Fruit fly (Drosophila melanogaster) whole organism, prepupa: ENCODE measurements around the gene Glut3.
A peak's percentile ranks its signal among the peaks of the same experiment; 100 is the strongest.

Source experiments
- CG10631 ChIP-seq: fragments of 200-800 bp; sonication (Bioruptor generic); optimal IDR thresholded peaks from 2 replicates; lab custom pipeline; 2016; ENCODE audit warnings: missing biosample characterization, missing genetic modification characterization
- CG10669 ChIP-seq: fragments of 200-800 bp; sonication (Bioruptor generic); optimal IDR thresholded peaks from 3 replicates; lab custom pipeline; 2018; ENCODE audit warnings: missing biosample characterization, mild to moderate bottlenecking, missing genetic modification characterization, moderate library complexity
- CG11294 ChIP-seq: fragments of 200-800 bp; sonication (Bioruptor generic); IDR thresholded peaks from 2 replicates; pipeline ENCODE4 v1.3.6; 2022; ENCODE audit warnings: missing biosample characterization, missing genetic modification characterization
- CG15336 ChIP-seq: fragments of 200-800 bp; sonication (Bioruptor generic); IDR thresholded peaks from 2 replicates; pipeline ENCODE4 v1.3.6; 2022; ENCODE audit warnings: missing biosample characterization, missing genetic modification characterization
- CG1621 ChIP-seq: fragments of 200-800 bp; sonication (Bioruptor generic); optimal IDR thresholded peaks from 3 replicates; lab custom pipeline; 2018; ENCODE audit warnings: missing biosample characterization, mild to moderate bottlenecking, missing genetic modification characterization
- CG16779 ChIP-seq: fragments of 200-800 bp; sonication (Bioruptor generic); optimal IDR thresholded peaks from 3 replicates; lab custom pipeline; 2017; ENCODE audit warnings: missing biosample characterization, mild to moderate bottlenecking, missing genetic modification characterization
- CG3032 ChIP-seq: fragments of 200-800 bp; optimal IDR thresholded peaks from 2 replicates; lab custom pipeline; 2019; ENCODE audit warnings: missing biosample characterization, mild to moderate bottlenecking, missing genetic modification characterization, moderate library complexity
- CG32006 ChIP-seq: fragments of 200-800 bp; sonication (Bioruptor generic); optimal IDR thresholded peaks from 3 replicates; lab custom pipeline; 2017; ENCODE audit warnings: missing biosample characterization, mild to moderate bottlenecking, missing genetic modification characterization
- CG34406 ChIP-seq: fragments of 200-800 bp; sonication (Bioruptor generic); optimal IDR thresholded peaks from 3 replicates; lab custom pipeline; 2016; ENCODE audit warnings: missing biosample characterization, missing genetic modification characterization
- CG3919 ChIP-seq: fragments of 200-800 bp; sonication (Bioruptor generic); optimal IDR thresholded peaks from 3 replicates; lab custom pipeline; 2016; ENCODE audit warnings: missing biosample characterization, missing genetic modification characterization
- CG4318 ChIP-seq: fragments of 200-800 bp; sonication (Bioruptor generic); optimal IDR thresholded peaks from 3 replicates; lab custom pipeline; 2017; ENCODE audit warnings: missing biosample characterization, mild to moderate bottlenecking, missing genetic modification characterization
- CG6163 ChIP-seq: fragments of 200-800 bp; sonication (Bioruptor generic); IDR thresholded peaks from 3 replicates; pipeline ENCODE4 v1.3.6; 2022; ENCODE audit warnings: missing biosample characterization, missing genetic modification characterization
- CG6276 ChIP-seq: fragments of 200-800 bp; sonication (Bioruptor generic); optimal IDR thresholded peaks from 2 replicates; lab custom pipeline; 2017; ENCODE audit warnings: missing biosample characterization, mild to moderate bottlenecking, missing genetic modification characterization
- CG6808 ChIP-seq: fragments of 200-800 bp; sonication (Bioruptor generic); optimal IDR thresholded peaks from 3 replicates; lab custom pipeline; 2017; ENCODE audit warnings: missing biosample characterization, missing genetic modification characterization, mild to moderate bottlenecking, moderate library complexity, missing genetic modification reagents
- CG6854 ChIP-seq: fragments of 200-800 bp; sonication (Bioruptor generic); optimal IDR thresholded peaks from 2 replicates; lab custom pipeline; 2017; ENCODE audit warnings: missing biosample characterization, mild to moderate bottlenecking, missing genetic modification characterization
- CG7368 ChIP-seq: fragments of 200-800 bp; sonication (Bioruptor generic); optimal IDR thresholded peaks from 3 replicates; lab custom pipeline; 2016; ENCODE audit warnings: missing biosample characterization, missing genetic modification characterization
- CG8319 ChIP-seq: fragments of 200-800 bp; sonication (Bioruptor generic); optimal IDR thresholded peaks from 3 replicates; lab custom pipeline; 2016; ENCODE audit warnings: missing biosample characterization, missing genetic modification characterization
- CG9139 ChIP-seq: fragments of 200-800 bp; sonication (Bioruptor generic); optimal IDR thresholded peaks from 3 replicates; lab custom pipeline; 2017; ENCODE audit warnings: missing biosample characterization, mild to moderate bottlenecking, missing genetic modification characterization
- Eip75B ChIP-seq: fragments of 200-800 bp; sonication (Bioruptor generic); optimal IDR thresholded peaks from 3 replicates; lab custom pipeline; 2016; ENCODE audit warnings: missing biosample characterization, missing genetic modification characterization
- Eip78C ChIP-seq: fragments of 200-800 bp; sonication (Bioruptor generic); peaks from one replicate; lab custom pipeline; 2016; ENCODE audit warnings: missing biosample characterization, missing genetic modification characterization
- Eip93F ChIP-seq: fragments of 200-800 bp; sonication (Bioruptor generic); optimal IDR thresholded peaks from 2 replicates; lab custom pipeline; 2016; ENCODE audit warnings: missing biosample characterization, mild to moderate bottlenecking, missing genetic modification characterization
- Ets96B ChIP-seq: fragments of 200-800 bp; optimal IDR thresholded peaks from 2 replicates; lab custom pipeline; 2019; ENCODE audit warnings: missing biosample characterization, mild to moderate bottlenecking, missing genetic modification characterization, moderate library complexity
- Gug ChIP-seq: fragments of 200-800 bp; sonication (Bioruptor generic); IDR thresholded peaks from 2 replicates; pipeline ENCODE4 v1.3.6; 2022; ENCODE audit warnings: missing biosample characterization, missing genetic modification characterization
- Hr38 ChIP-seq: sonication (Bioruptor generic); optimal IDR thresholded peaks from 2 replicates; lab custom pipeline; 2016; ENCODE audit warnings: missing biosample characterization, missing genetic modification characterization
- Hr39 ChIP-seq: fragments of 200-800 bp; sonication (Bioruptor generic); optimal IDR thresholded peaks from 2 replicates; lab custom pipeline; 2016; ENCODE audit warnings: missing biosample characterization, missing genetic modification characterization
- Hr4 ChIP-seq: fragments of 200-800 bp; sonication (Bioruptor generic); optimal IDR thresholded peaks from 3 replicates; lab custom pipeline; 2016; ENCODE audit warnings: missing biosample characterization, missing genetic modification characterization
- Lpt ChIP-seq: fragments of 200-800 bp; sonication (Bioruptor generic); optimal IDR thresholded peaks from 3 replicates; lab custom pipeline; 2016; ENCODE audit warnings: missing biosample characterization, missing genetic modification characterization
- Met ChIP-seq: fragments of 200-800 bp; sonication (Bioruptor generic); optimal IDR thresholded peaks from 3 replicates; lab custom pipeline; 2016; ENCODE audit warnings: missing biosample characterization, missing genetic modification characterization
- Smox ChIP-seq: fragments of 200-800 bp; sonication (Bioruptor generic); optimal IDR thresholded peaks from 3 replicates; lab custom pipeline; 2016; ENCODE audit warnings: missing biosample characterization, missing genetic modification characterization
- achi ChIP-seq: fragments of 200-800 bp; sonication (Bioruptor generic); optimal IDR thresholded peaks from 3 replicates; lab custom pipeline; 2016; ENCODE audit warnings: missing biosample characterization, missing genetic modification characterization
- acj6 ChIP-seq: fragments of 200-800 bp; sonication (Bioruptor generic); optimal IDR thresholded peaks from 3 replicates; lab custom pipeline; 2016; ENCODE audit warnings: missing biosample characterization, missing genetic modification characterization
- cyc ChIP-seq: fragments of 200-800 bp; sonication (Bioruptor generic); optimal IDR thresholded peaks from 3 replicates; lab custom pipeline; 2016; ENCODE audit warnings: missing biosample characterization, missing genetic modification characterization
- eg ChIP-seq: fragments of 200-800 bp; sonication (Bioruptor generic); IDR thresholded peaks from 3 replicates; pipeline ENCODE4 v1.3.6; 2022; ENCODE audit warnings: missing biosample characterization, missing genetic modification characterization
- fd59A ChIP-seq: fragments of 200-800 bp; sonication (Bioruptor generic); optimal IDR thresholded peaks from 2 replicates; lab custom pipeline; 2017; ENCODE audit warnings: missing biosample characterization, mild to moderate bottlenecking, missing genetic modification characterization, missing genetic modification reagents
- fd85E ChIP-seq: fragments of 200-800 bp; sonication (Bioruptor generic); optimal IDR thresholded peaks from 3 replicates; lab custom pipeline; 2016; ENCODE audit warnings: missing biosample characterization, missing genetic modification characterization
- net ChIP-seq: fragments of 200-800 bp; sonication (Bioruptor generic); optimal IDR thresholded peaks from 3 replicates; lab custom pipeline; 2016; ENCODE audit warnings: missing biosample characterization, missing genetic modification characterization
- pdm3 ChIP-seq: fragments of 200-800 bp; sonication (Bioruptor generic); optimal IDR thresholded peaks from 3 replicates; lab custom pipeline; 2016; ENCODE audit warnings: missing biosample characterization, missing genetic modification characterization
- salr ChIP-seq, 2 experiments: fragments of 200-800 bp; sonication (Bioruptor generic); optimal IDR thresholded peaks; 3 replicates each; lab custom pipeline; 2016 to 2018; ENCODE audit warnings: missing biosample characterization in 2 of 2, missing genetic modification characterization in 2 of 2, mild to moderate bottlenecking in 1 of 2
- ss ChIP-seq, 2 experiments: fragments of 200-800 bp; sonication (Bioruptor generic); optimal IDR thresholded peaks; 2 replicates in 1 of 2; 3 replicates in 1 of 2; lab custom pipeline; 2017 to 2018; ENCODE audit warnings: mild to moderate bottlenecking in 2 of 2, missing biosample characterization in 2 of 2, missing genetic modification characterization in 2 of 2, moderate library complexity in 1 of 2
- svp ChIP-seq: fragments of 200-800 bp; sonication (Bioruptor generic); peaks from one replicate; lab custom pipeline; 2016; ENCODE audit warnings: missing biosample characterization, missing genetic modification characterization
- vri ChIP-seq: fragments of 200-800 bp; sonication (Bioruptor generic); optimal IDR thresholded peaks from 3 replicates; lab custom pipeline; 2016; ENCODE audit warnings: missing biosample characterization, mild to moderate bottlenecking, missing genetic modification characterization

Gene Glut3

DNA sequence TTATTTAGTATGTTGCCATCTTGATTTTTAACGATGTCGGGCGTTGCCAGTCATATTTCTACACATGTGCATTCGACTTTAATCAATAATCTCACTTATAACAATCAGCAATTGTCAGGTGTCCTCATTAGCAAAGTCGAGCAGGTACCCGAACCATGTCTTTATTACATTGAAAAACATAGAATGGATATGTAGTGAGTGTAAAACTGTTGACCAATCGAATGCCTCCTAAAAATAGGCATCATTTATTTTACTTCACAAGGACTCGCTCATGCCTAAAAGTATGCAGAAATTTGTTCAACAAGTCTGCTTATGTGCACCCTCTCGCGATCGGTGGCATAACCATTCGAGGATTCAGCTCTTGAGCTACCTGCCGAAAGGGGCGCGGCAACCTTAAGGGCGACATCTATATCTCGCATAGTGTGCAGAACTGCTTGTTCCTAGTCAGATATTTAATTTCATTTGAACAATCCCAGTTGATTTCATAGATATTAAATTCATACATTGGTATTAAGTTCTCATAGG lies 10.5 kb downstream of the Glut3 start (continued):
- TF ChIP-seq CG6808 (GFP tag; lab: Kevin White, UChicago), result peak; percentile 51
- TF ChIP-seq svp (GFP tag; lab: Kevin White, UChicago), result peak; percentile 64
- TF ChIP-seq Smox (GFP tag; lab: Kevin White, UChicago), result peak; percentile 49
- peak; percentile 80 for TF ChIP-seq CG6163 (GFP tag; lab: Robert Waterston, UW)
- TF ChIP-seq Hr4 (GFP tag; lab: Kevin White, UChicago), result peak; percentile 73
- peak; percentile 91 for TF ChIP-seq cyc (GFP tag; lab: Kevin White, UChicago)
- TF ChIP-seq Eip78C (GFP tag; lab: Kevin White, UChicago), result peak; percentile 67
- TF ChIP-seq Eip93F, result no peak
- TF ChIP-seq pdm3, result peak; percentile 81
- TF ChIP-seq acj6, result peak; percentile 72
- no peak for TF ChIP-seq fd85E
- 0 out of 2 replicates have a peak, but pooled peaks have one; percentile 22 for TF ChIP-seq Gug
- TF ChIP-seq salr (GFP tag; optimal IDR thresholded peaks at IDR 0.05; lab: Kevin White, UChicago), result peak in 1 of 2 experiments; percentile 61
- peak; percentile 47 for TF ChIP-seq fd59A (GFP tag; lab: Kevin White, UChicago)
- no peak for TF ChIP-seq vri (GFP tag; lab: Kevin White, UChicago)
- TF ChIP-seq Ets96B (tag; lab: Kevin White, UChicago), result peak; percentile 35
- peak; percentile 63; the same call in 1 of the 3 replicates for TF ChIP-seq eg (GFP tag; lab: Robert Waterston, UW)
- TF ChIP-seq CG7368, result peak; percentile 45
- peak; percentile 10 for TF ChIP-seq CG1621
- peak in 1 of 2 experiments; percentile 15 for TF ChIP-seq ss (GFP tag; optimal IDR thresholded peaks at IDR 0.05; lab: Kevin White, UChicago)
- TF ChIP-seq Eip75B (GFP tag; lab: Kevin White, UChicago), result peak; percentile 72
- TF ChIP-seq CG9139 (GFP tag; lab: Kevin White, UChicago), result no peak
- TF ChIP-seq CG6854, result no peak
- TF ChIP-seq CG3919, result peak; percentile 91
- TF ChIP-seq CG10669, result peak; percentile 51
- peak; percentile 83 for TF ChIP-seq Hr39 (GFP tag; lab: Kevin White, UChicago)
- TF ChIP-seq CG32006 (GFP tag; lab: Kevin White, UChicago), result peak; percentile 64
- peak; percentile 84 for TF ChIP-seq achi
- TF ChIP-seq CG4318 (GFP tag; lab: Kevin White, UChicago), result peak; percentile 11
- TF ChIP-seq CG16779 (tag; lab: Kevin White, UChicago), result no peak
- peak; percentile 80 for TF ChIP-seq Met
- TF ChIP-seq CG6276 (GFP tag; lab: Kevin White, UChicago), result no peak
- TF ChIP-seq CG3032 (tag; lab: Kevin White, UChicago), result peak; percentile 57
- peak; percentile 36 for TF ChIP-seq CG10631 (GFP tag; lab: Kevin White, UChicago)
- peak; percentile 43 for TF ChIP-seq CG8319
- TF ChIP-seq CG15336 (GFP tag; lab: Robert Waterston, UW), result no peak

DNA sequence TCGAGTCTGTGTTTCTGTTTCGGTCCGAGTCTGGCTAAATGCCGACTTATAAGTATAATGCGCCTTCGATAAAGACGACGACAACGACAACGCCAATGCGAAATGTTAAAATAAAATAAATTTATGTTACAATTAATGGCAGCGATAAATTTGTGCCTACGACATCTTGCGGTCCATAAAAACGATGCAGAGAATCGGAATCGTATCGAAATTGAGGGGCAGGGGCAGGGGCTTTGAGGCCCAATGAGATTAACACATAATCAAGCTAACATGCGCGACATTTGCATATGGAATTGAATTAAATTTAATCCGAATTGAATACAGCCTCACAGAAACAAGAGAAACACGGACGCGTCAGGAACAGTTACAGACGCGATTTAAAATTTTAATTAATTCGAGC lies 12.2 kb downstream of the Glut3 start:
- TF ChIP-seq Smox (GFP tag; lab: Kevin White, UChicago) (no peak), CG6854 (no peak), CG4318 (GFP tag; lab: Kevin White, UChicago) (no peak), CG34406 (GFP tag; lab: Kevin White, UChicago) (no peak), Lpt (GFP tag; lab: Kevin White, UChicago) (no peak), pdm3 (no peak), svp (GFP tag; lab: Kevin White, UChicago) (no peak), fd85E (no peak), net (no peak), CG16779 (tag; lab: Kevin White, UChicago) (no peak), Hr38 (GFP tag; lab: Kevin White, UChicago) (no peak), salr (GFP tag; optimal IDR thresholded peaks at IDR 0.05; lab: Kevin White, UChicago) (no peak), achi (no peak), vri (GFP tag; lab: Kevin White, UChicago) (no peak), CG11294 (no peak), CG6276 (GFP tag; lab: Kevin White, UChicago) (no peak), CG8319 (no peak)
